Fruit fly (Drosophila melanogaster): ENCODE measurements around the gene CG1271.

Gene CG1271

DNA sequence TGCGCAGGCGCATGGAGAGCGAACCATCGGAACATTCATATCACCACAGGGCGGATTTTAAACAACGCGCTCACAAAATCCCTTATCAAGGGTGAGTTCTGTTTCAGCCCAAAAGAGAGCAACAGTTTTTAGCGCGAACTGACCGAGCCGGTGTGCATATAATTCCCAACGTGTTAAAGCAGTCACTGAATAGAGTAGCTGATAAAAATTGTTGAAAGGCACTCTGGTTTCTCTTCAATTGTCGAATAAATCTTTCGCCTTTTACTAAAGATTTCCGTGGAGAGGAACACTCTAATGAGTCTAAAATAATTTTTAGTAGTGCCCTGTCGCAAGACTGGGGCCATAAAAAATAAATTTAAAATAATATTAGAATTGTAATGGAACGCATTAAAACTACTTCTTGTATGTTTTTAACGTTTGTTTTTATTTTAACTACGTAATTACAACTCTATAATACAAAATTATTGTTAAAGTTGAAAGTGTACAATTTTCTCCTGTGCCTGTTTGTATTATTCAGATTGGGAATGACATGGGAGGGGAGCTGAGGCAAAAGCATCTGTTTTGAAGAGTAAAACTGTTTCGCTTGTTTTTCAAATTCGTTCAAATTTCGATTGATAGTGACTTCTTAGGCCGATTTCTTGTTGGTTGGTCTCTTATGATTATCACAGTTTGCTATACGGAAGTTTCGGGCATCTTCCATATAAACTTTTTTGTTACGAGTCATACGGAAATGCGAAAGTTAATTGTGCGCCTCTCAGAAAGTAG is 38.4 kb downstream of the CG1271 start (continued):
- TF ChIP-seq CG8944 (GFP tag; optimal IDR thresholded peaks at IDR 0.05) (peak; percentile 45), Ravus (GFP tag; IDR thresholded peaks at IDR 0.05) (no peak), Trl (optimal IDR thresholded peaks at IDR 0.05) (peak in 1 of 2 experiments; percentile 27), Trl (GFP tag; optimal IDR thresholded peaks at IDR 0.05) (peak; percentile 42), dm (GFP tag; optimal IDR thresholded peaks at IDR 0.05) (no peak), seq (GFP tag; IDR thresholded peaks at IDR 0.05) (peak; percentile 67; the same call in 1 of the 2 replicates), Max (GFP tag; optimal IDR thresholded peaks at IDR 0.05) (peak; percentile 1), CG17359 (tag; optimal IDR thresholded peaks at IDR 0.05) (peak; percentile 79), tgo (GFP tag; IDR thresholded peaks at IDR 0.05) (peak; percentile 48; the same call in 2 of the 3 replicates), Oli (tag; optimal IDR thresholded peaks at IDR 0.05) (no peak), schlank (tag; optimal IDR thresholded peaks at IDR 0.05) (no peak), ash1 (GFP tag; optimal IDR thresholded peaks at IDR 0.05) (no peak), CG2202 (tag; optimal IDR thresholded peaks at IDR 0.05) (no peak), HLHmδ (GFP tag; optimal IDR thresholded peaks at IDR 0.05) (no peak), ci (GFP tag; IDR thresholded peaks at IDR 0.05) (peak; percentile 78), CG4424 (GFP tag; optimal IDR thresholded peaks at IDR 0.05) (no peak), CG10321 (GFP tag; IDR thresholded peaks at IDR 0.05) (no peak), Lim3 (GFP tag; IDR thresholded peaks at IDR 0.05) (no peak), CG10431 (GFP tag; optimal IDR thresholded peaks at IDR 0.05) (peak; percentile 23), trem (tag; optimal IDR thresholded peaks at IDR 0.05) (peak; percentile 1), CG8281 (tag; optimal IDR thresholded peaks at IDR 0.05) (no peak), Dll (GFP tag; IDR thresholded peaks at IDR 0.05; ENCODE audit: partially characterized antibody) (0 out of 4 replicates have a peak, but pooled peaks have one; percentile 11), fd102C (GFP tag; optimal IDR thresholded peaks at IDR 0.05) (no peak), nerfin-1 (tag; optimal IDR thresholded peaks at IDR 0.05) (peak; percentile 31), CG16813 (GFP tag; IDR thresholded peaks at IDR 0.05; ENCODE audit: partially characterized antibody) (no peak; the same call in 2 of the 3 replicates), Fer1 (GFP tag; optimal IDR thresholded peaks at IDR 0.05) (peak; percentile 57), CG4404 (GFP tag; IDR thresholded peaks at IDR 0.05) (no peak), Nf-YB (GFP tag; optimal IDR thresholded peaks at IDR 0.05) (no peak), vnd (GFP tag; IDR thresholded peaks at IDR 0.05; ENCODE audit: partially characterized antibody) (no peak), CG7745 (tag; optimal IDR thresholded peaks at IDR 0.05) (peak; percentile 41), shn (GFP tag; optimal IDR thresholded peaks at IDR 0.05) (peak; percentile 50), CG10565 (GFP tag; optimal IDR thresholded peaks at IDR 0.05) (no peak), Kr (GFP tag; optimal IDR thresholded peaks at IDR 0.05) (no peak), TFAM (GFP tag; optimal IDR thresholded peaks at IDR 0.05) (no peak), zfh2 (GFP tag; optimal IDR thresholded peaks at IDR 0.05) (no peak), bab2 (GFP tag; optimal IDR thresholded peaks at IDR 0.05) (no peak), yki (optimal IDR thresholded peaks at IDR 0.05) (no peak), Oaz (GFP tag; IDR thresholded peaks at IDR 0.05) (no peak), CG14667 (GFP tag; IDR thresholded peaks at IDR 0.05) (no peak), CG7928 (GFP tag; optimal IDR thresholded peaks at IDR 0.05) (no peak), CG17829 (tag; optimal IDR thresholded peaks at IDR 0.05) (peak; percentile 50), CG12744 (GFP tag; optimal IDR thresholded peaks at IDR 0.05) (no peak), Nf-YC (tag; optimal IDR thresholded peaks at IDR 0.05) (no peak), Sin3A (optimal IDR thresholded peaks at IDR 0.05) (no peak), kah (GFP tag; optimal IDR thresholded peaks at IDR 0.05) (no peak), sens (GFP tag) (peak; percentile 89), CG9215 (GFP tag; IDR thresholded peaks at IDR 0.05) (no peak), CG2678 (tag; optimal IDR thresholded peaks at IDR 0.05) (no peak), D19A (tag; optimal IDR thresholded peaks at IDR 0.05) (peak; percentile 81), sens-2 (GFP tag; IDR thresholded peaks at IDR 0.05) (peak; percentile 30; the same call in 1 of the 2 replicates), CG2712 (tag; optimal IDR thresholded peaks at IDR 0.05) (peak; percentile 54)
